Worm (Caenorhabditis elegans) whole organism, midembryonic: ENCODE data around the gene Y53C12A.3.

Source experiments
- T22C8.4 ChIP-seq: fragments of 200-800 bp; sonication (Bioruptor generic); IDR thresholded peaks from 2 replicates; pipeline ENCODE4 v1.3.6; 2022; ENCODE audit warnings: missing genetic modification characterization, missing compliant biosample characterization
- cog-1 ChIP-seq: sonication (generic microtip); optimal IDR thresholded peaks from 2 replicates; lab custom pipeline; 2016; ENCODE audit warnings: missing genetic modification characterization, missing compliant biosample characterization
- flt-1 ChIP-seq: fragments of 200-800 bp; sonication (Bioruptor generic); IDR thresholded peaks from 2 replicates; pipeline ENCODE4 v1.3.6; 2022; ENCODE audit warnings: missing genetic modification characterization, missing compliant biosample characterization
- klf-2 ChIP-seq: fragments of 200-800 bp; sonication (Bioruptor generic); conservative IDR thresholded peaks from 2 replicates; pipeline ENCODE4 v1.3.6; 2022; ENCODE audit warnings: missing genetic modification reagents, missing genetic modification characterization, missing compliant biosample characterization
- med-1 ChIP-seq: sonication (generic microtip); optimal IDR thresholded peaks from 2 replicates; lab custom pipeline; 2017; ENCODE audit warnings: missing genetic modification characterization, mild to moderate bottlenecking, missing compliant biosample characterization, antibody characterized with exemption, missing genetic modification reagents; ENCODE audit not compliant: insufficient read depth
- ref-1 ChIP-seq: fragments of 200-800 bp; sonication (Bioruptor generic); conservative IDR thresholded peaks from 2 replicates; pipeline ENCODE4 v1.3.6; 2022; ENCODE audit warnings: missing genetic modification reagents, missing genetic modification characterization, missing compliant biosample characterization
- tab-1 ChIP-seq: fragments of 200-800 bp; sonication (Bioruptor generic); IDR thresholded peaks from 2 replicates; pipeline ENCODE4 v1.3.6; 2022; ENCODE audit warnings: missing genetic modification characterization, missing compliant biosample characterization
- ztf-29 ChIP-seq: fragments of 200-800 bp; sonication (Bioruptor generic); IDR thresholded peaks from 2 replicates; pipeline ENCODE4 v1.3.6; 2022; ENCODE audit warnings: missing genetic modification reagents, missing genetic modification characterization, missing compliant biosample characterization

DNA sequence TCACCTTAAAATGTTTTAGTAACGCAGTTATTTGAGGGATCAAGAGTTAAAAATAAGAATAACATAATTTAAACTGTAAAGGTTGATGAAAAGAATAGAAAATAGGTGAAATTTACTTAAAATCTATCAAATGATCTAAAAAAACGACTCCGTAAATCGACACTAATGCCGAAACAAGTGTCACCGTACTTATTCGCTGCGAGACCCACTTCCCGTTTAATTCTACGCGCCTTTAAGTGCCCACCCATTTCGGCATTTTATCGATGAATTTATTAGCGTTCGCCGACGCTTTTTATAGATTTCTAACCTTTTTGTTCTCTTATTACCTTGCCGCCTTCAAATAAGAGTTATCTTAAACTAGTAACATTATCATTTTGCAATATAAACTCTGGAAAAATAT is 40.0 kb upstream of the Y53C12A.3 start, which contains the start of the genes Y53C12B.1 and nos-3:
- TF ChIP-seq ref-1 (GFP tag; lab: Robert Waterston, UW) (no peak), T22C8.4 (no peak), klf-2 (GFP tag; lab: Robert Waterston, UW) (no peak), med-1 (GFP tag; lab: Kevin White, UChicago) (no peak), flt-1 (GFP tag; lab: Robert Waterston, UW) (0 out of 2 replicates have a peak, but pooled peaks have one; percentile 11), tab-1 (GFP tag; lab: Robert Waterston, UW) (no peak), cog-1 (tag; lab: Kevin White, UChicago) (peak; percentile 83), ztf-29 (GFP tag; lab: Robert Waterston, UW) (no peak)
